Worm (Caenorhabditis elegans): ENCODE results near the gene T20G5.8.

The T20G5.8 gene

ce11 chrIII:10199052-10199451 lies at the start of gene T20G5.8:
TSS of gene T20G5.8 (plus strand) at chrIII:10199352.
- TF ChIP-seq unc-39 (tag; optimal IDR thresholded peaks at IDR 0.05) (no peak), zip-8 (tag; optimal IDR thresholded peaks at IDR 0.05) (no peak), ceh-83 (GFP tag; optimal IDR thresholded peaks at IDR 0.05) (no peak), unc-62 (GFP tag; optimal IDR thresholded peaks at IDR 0.05) (no peak), nhr-28 (tag; optimal IDR thresholded peaks at IDR 0.05) (no peak), unc-120 (tag; optimal IDR thresholded peaks at IDR 0.05; ENCODE audit: poor library complexity, severe bottlenecking) (no peak), snpc-4 (tag; optimal IDR thresholded peaks at IDR 0.05) (no peak), ceh-43 (GFP tag; optimal IDR thresholded peaks at IDR 0.05) (no peak), cnd-1 (tag; optimal IDR thresholded peaks at IDR 0.05) (no peak), mab-5 (tag; optimal IDR thresholded peaks at IDR 0.05) (no peak), blmp-1 (tag; optimal IDR thresholded peaks at IDR 0.05) (no peak), lin-32 (GFP tag; optimal IDR thresholded peaks at IDR 0.05) (no peak), flh-1 (GFP tag; optimal IDR thresholded peaks at IDR 0.05) (no peak), mep-1 (tag; optimal IDR thresholded peaks at IDR 0.05) (no peak), hlh-1 (tag; optimal IDR thresholded peaks at IDR 0.05) (no peak), sptf-1 (tag; optimal IDR thresholded peaks at IDR 0.05) (no peak), nhr-2 (tag; optimal IDR thresholded peaks at IDR 0.05) (no peak), lsy-2 (tag; optimal IDR thresholded peaks at IDR 0.05) (no peak), pha-4 (tag; optimal IDR thresholded peaks at IDR 0.05) (no peak)

DNA sequence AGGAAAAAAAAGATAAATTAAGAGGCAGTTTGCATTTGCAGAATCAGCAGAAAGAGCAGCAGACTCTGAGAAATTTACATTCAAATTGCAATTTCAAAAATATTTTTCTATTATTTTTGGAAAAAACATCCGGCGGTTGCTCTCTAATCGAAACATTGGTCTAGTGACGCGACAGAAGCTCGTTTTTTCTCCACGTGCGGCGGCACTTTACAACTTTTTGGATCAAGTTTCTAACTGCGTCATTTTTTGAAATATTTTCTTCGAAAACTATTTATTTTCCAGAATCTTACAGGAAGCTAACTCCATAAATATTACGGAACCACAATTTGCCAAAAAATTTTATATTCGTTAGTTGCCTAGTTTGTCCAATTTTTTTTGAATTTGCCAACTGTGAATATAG lies 49.2 kb upstream of the T20G5.8 start:
- TF ChIP-seq mab-5 (tag; optimal IDR thresholded peaks at IDR 0.05) (no peak), nhr-2 (tag; optimal IDR thresholded peaks at IDR 0.05) (no peak), ceh-83 (GFP tag; optimal IDR thresholded peaks at IDR 0.05) (no peak), lsy-2 (tag; optimal IDR thresholded peaks at IDR 0.05) (no peak), pha-4 (tag; optimal IDR thresholded peaks at IDR 0.05) (no peak), nhr-12 (tag; optimal IDR thresholded peaks at IDR 0.05) (no peak), mls-2 (tag; optimal IDR thresholded peaks at IDR 0.05) (no peak)

DNA sequence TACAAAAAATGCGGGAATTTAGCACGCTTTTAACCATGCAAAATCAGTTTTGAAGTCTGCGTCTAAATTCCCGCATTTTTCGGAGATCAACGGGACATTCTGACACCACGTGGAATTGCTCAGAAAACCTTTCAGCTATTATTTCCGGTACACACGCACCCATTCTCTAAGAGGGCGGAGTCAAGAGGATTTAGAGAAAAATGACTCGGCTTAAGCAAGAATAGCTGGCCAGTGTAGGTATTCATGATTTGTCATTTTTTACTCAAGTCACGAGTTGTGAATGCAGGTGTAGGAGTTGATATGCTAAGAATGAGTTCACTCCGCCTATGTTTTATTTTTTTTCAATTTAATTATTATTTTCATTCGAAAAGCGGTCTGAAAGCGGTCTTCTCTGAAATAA lies 48.4 kb upstream of the T20G5.8 start:
- no peak for TF ChIP-seq mab-5 (tag; optimal IDR thresholded peaks at IDR 0.05)
- no peak for TF ChIP-seq zip-8 (tag; optimal IDR thresholded peaks at IDR 0.05)
- no peak for TF ChIP-seq nhr-12 (tag; optimal IDR thresholded peaks at IDR 0.05)
- no peak for TF ChIP-seq nhr-28 (tag; optimal IDR thresholded peaks at IDR 0.05)

ce11 chrIII:10151719-10152118 lies 47.4 kb upstream of the T20G5.8 start:
- peak; percentile 16 for TF ChIP-seq unc-120 (tag; optimal IDR thresholded peaks at IDR 0.05; ENCODE audit: poor library complexity, severe bottlenecking)
- TF ChIP-seq ces-1 (GFP tag; optimal IDR thresholded peaks at IDR 0.05), result peak; percentile 44
- no peak for TF ChIP-seq mab-5 (tag; optimal IDR thresholded peaks at IDR 0.05)
- no peak for TF ChIP-seq nhr-76 (tag; optimal IDR thresholded peaks at IDR 0.05)
- no peak for TF ChIP-seq snpc-4 (tag; optimal IDR thresholded peaks at IDR 0.05)

- no peak for TF ChIP-seq lsy-2 (tag; optimal IDR thresholded peaks at IDR 0.05)
- no peak for TF ChIP-seq bed-3 (GFP tag; optimal IDR thresholded peaks at IDR 0.05)
- no peak for TF ChIP-seq snpc-4 (tag; optimal IDR thresholded peaks at IDR 0.05)
Measured at ce11 chrIII:10152495-10152894, 46.7 kb upstream of the T20G5.8 start, which contains the start of gene nac-3. TSS of gene nac-3 (plus strand) at chrIII:10152795.

- TF ChIP-seq ces-1 (GFP tag; optimal IDR thresholded peaks at IDR 0.05) (peak; percentile 84), ztf-11 (tag; optimal IDR thresholded peaks at IDR 0.05) (no peak), mls-2 (tag; optimal IDR thresholded peaks at IDR 0.05) (no peak)
Measured at ce11 chrIII:10153003-10153402, 46.1 kb upstream of the T20G5.8 start.

DNA sequence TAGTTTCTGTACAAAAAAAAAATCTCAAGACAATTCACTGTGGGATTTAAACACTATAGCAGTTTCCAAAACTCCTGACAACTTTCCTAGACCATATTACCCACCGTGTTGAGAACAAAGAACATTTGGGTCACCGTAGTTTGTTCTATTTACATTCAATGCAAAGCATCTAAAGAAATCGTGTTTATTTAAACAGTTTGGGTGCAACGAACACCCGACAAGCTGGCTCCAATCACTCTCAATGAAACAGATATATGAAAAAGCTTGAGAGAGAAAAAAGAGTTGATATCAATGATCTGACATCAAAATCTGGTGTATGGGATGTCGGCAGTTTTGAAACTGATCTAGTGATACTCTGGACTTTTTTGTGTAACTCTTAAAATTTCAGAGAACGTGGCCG lies 44.2 kb upstream of the T20G5.8 start:
- no peak for TF ChIP-seq cnd-1 (tag; optimal IDR thresholded peaks at IDR 0.05)
- TF ChIP-seq bed-3 (GFP tag; optimal IDR thresholded peaks at IDR 0.05), result no peak
- TF ChIP-seq lin-32 (GFP tag; optimal IDR thresholded peaks at IDR 0.05), result no peak
- TF ChIP-seq unc-39 (tag; optimal IDR thresholded peaks at IDR 0.05), result no peak
- TF ChIP-seq elt-1 (tag; optimal IDR thresholded peaks at IDR 0.05; ENCODE audit: borderline replicate concordance, insufficient read depth), result no peak
- TF ChIP-seq lsy-2 (tag; optimal IDR thresholded peaks at IDR 0.05), result no peak
- TF ChIP-seq mab-5 (tag; optimal IDR thresholded peaks at IDR 0.05), result no peak
- TF ChIP-seq ces-1 (GFP tag; optimal IDR thresholded peaks at IDR 0.05), result no peak
- no peak for TF ChIP-seq mls-2 (tag; optimal IDR thresholded peaks at IDR 0.05)
- no peak for TF ChIP-seq tbx-8 (GFP tag; optimal IDR thresholded peaks at IDR 0.05)
- no peak for TF ChIP-seq ceh-43 (GFP tag; optimal IDR thresholded peaks at IDR 0.05)

Data from whole organism, mixed stage, embryonic.